Fruit fly (Drosophila melanogaster) whole organism, embryonic: Measurements from ENCODE around the gene beag.

Source experiments
- CG13624 ChIP-seq: fragments of 200-800 bp; sonication (Bioruptor generic); optimal IDR thresholded peaks from 2 replicates; lab custom pipeline; 2016; ENCODE audit warnings: missing biosample characterization, missing genetic modification characterization
- CG2678 ChIP-seq: fragments of 200-800 bp; sonication (Bioruptor generic); optimal IDR thresholded peaks from 3 replicates; lab custom pipeline; 2019; ENCODE audit warnings: missing biosample characterization, mild to moderate bottlenecking, missing genetic modification characterization, moderate library complexity
- CG5953 ChIP-seq: fragments of 200-800 bp; sonication (Bioruptor generic); IDR thresholded peaks from 2 replicates; pipeline ENCODE4 v1.3.6; 2022; ENCODE audit warnings: missing biosample characterization, missing genetic modification characterization
- CG8388 ChIP-seq: fragments of 200-800 bp; sonication (Bioruptor generic); optimal IDR thresholded peaks from 2 replicates; lab custom pipeline; 2019; ENCODE audit warnings: missing biosample characterization, mild to moderate bottlenecking, missing genetic modification characterization, moderate library complexity
- fd96Cb ChIP-seq: fragments of 200-800 bp; sonication (Bioruptor generic); optimal IDR thresholded peaks from 2 replicates; lab custom pipeline; 2018; ENCODE audit warnings: missing biosample characterization, mild to moderate bottlenecking, missing genetic modification characterization, moderate library complexity
- lilli ChIP-seq: fragments of 200-800 bp; sonication (Bioruptor generic); optimal IDR thresholded peaks from 3 replicates; lab custom pipeline; 2016; ENCODE audit warnings: missing biosample characterization, missing genetic modification characterization

dm6 chr3R:9068418-9068817 lies 3.5 kb upstream of the beag start:
- TF ChIP-seq CG13624 (GFP tag; lab: Kevin White, UChicago) (no peak), lilli (GFP tag; lab: Kevin White, UChicago) (no peak), fd96Cb (tag; lab: Kevin White, UChicago) (no peak), CG8388 (GFP tag; lab: Kevin White, UChicago) (no peak), CG2678 (tag; lab: Kevin White, UChicago) (no peak), CG5953 (no peak)
